Fruit fly (Drosophila melanogaster) whole organism, embryonic: Measurements from ENCODE around the gene CG17786.

Experiments used
- ATbp ChIP-seq: fragments of 200-800 bp; sonication (Bioruptor generic); optimal IDR thresholded peaks from 2 replicates; lab custom pipeline; 2017; ENCODE audit warnings: missing biosample characterization, mild to moderate bottlenecking, missing genetic modification characterization, missing genetic modification reagents
- Antp ChIP-seq: fragments of 200-800 bp; sonication (Bioruptor generic); optimal IDR thresholded peaks from 3 replicates; lab custom pipeline; 2016; ENCODE audit warnings: missing biosample characterization, missing genetic modification characterization
- Bgb ChIP-seq: fragments of 200-800 bp; sonication (Bioruptor generic); IDR thresholded peaks from 2 replicates; pipeline ENCODE4 v1.3.6; 2022; ENCODE audit warnings: missing biosample characterization, missing genetic modification characterization; ENCODE audit not compliant: partially characterized antibody
- CG10209 ChIP-seq: fragments of 200-800 bp; sonication (Bioruptor generic); optimal IDR thresholded peaks from 3 replicates; lab custom pipeline; 2017; ENCODE audit warnings: missing biosample characterization, mild to moderate bottlenecking, missing genetic modification characterization, missing genetic modification reagents
- CG11085 ChIP-seq: fragments of 200-800 bp; sonication (Bioruptor generic); IDR thresholded peaks from 2 replicates; pipeline ENCODE4 v1.3.6; 2022; ENCODE audit warnings: missing biosample characterization, missing genetic modification characterization
- CG11504 ChIP-seq: fragments of 200-800 bp; sonication (Bioruptor generic); optimal IDR thresholded peaks from 3 replicates; lab custom pipeline; 2019; ENCODE audit warnings: missing biosample characterization, mild to moderate bottlenecking, missing genetic modification characterization, moderate library complexity
- CG12219 ChIP-seq: fragments of 200-800 bp; sonication (Bioruptor generic); optimal IDR thresholded peaks from 3 replicates; lab custom pipeline; 2018; ENCODE audit warnings: missing biosample characterization, mild to moderate bottlenecking, missing genetic modification characterization
- CG12391 ChIP-seq: fragments of 200-800 bp; sonication (Bioruptor generic); optimal IDR thresholded peaks from 3 replicates; lab custom pipeline; 2018; ENCODE audit warnings: missing biosample characterization, mild to moderate bottlenecking, missing genetic modification characterization, moderate library complexity
- CG12942 ChIP-seq: fragments of 200-800 bp; sonication (Bioruptor generic); optimal IDR thresholded peaks from 3 replicates; lab custom pipeline; 2016; ENCODE audit warnings: missing biosample characterization, missing genetic modification characterization
- CG13624 ChIP-seq: fragments of 200-800 bp; sonication (Bioruptor generic); optimal IDR thresholded peaks from 2 replicates; lab custom pipeline; 2016; ENCODE audit warnings: missing biosample characterization, missing genetic modification characterization
- CG15514 ChIP-seq: fragments of 200-800 bp; sonication (Bioruptor generic); optimal IDR thresholded peaks from 3 replicates; lab custom pipeline; 2017; ENCODE audit warnings: missing biosample characterization, missing genetic modification characterization, mild to moderate bottlenecking, moderate library complexity, missing genetic modification reagents
- CG1603 ChIP-seq: fragments of 200-800 bp; sonication (Bioruptor generic); optimal IDR thresholded peaks from 2 replicates; lab custom pipeline; 2019; ENCODE audit warnings: missing biosample characterization, mild to moderate bottlenecking, missing genetic modification characterization, moderate library complexity
- CG16779 ChIP-seq: fragments of 200-800 bp; sonication (Bioruptor generic); IDR thresholded peaks from 2 replicates; pipeline ENCODE4 v1.3.6; 2022; ENCODE audit warnings: missing biosample characterization, missing genetic modification characterization
- CG18599 ChIP-seq: fragments of 200-800 bp; sonication (Bioruptor generic); optimal IDR thresholded peaks from 3 replicates; lab custom pipeline; 2017; ENCODE audit warnings: missing biosample characterization, missing genetic modification characterization, mild to moderate bottlenecking, moderate library complexity, missing genetic modification reagents
- CG2202 ChIP-seq: fragments of 200-800 bp; sonication (Bioruptor generic); optimal IDR thresholded peaks from 2 replicates; lab custom pipeline; 2018; ENCODE audit warnings: missing biosample characterization, mild to moderate bottlenecking, missing genetic modification characterization
- CG3281 ChIP-seq: fragments of 200-800 bp; sonication (Bioruptor generic); optimal IDR thresholded peaks from 3 replicates; lab custom pipeline; 2017; ENCODE audit warnings: missing biosample characterization, mild to moderate bottlenecking, missing genetic modification characterization
- CG3726 ChIP-seq: fragments of 200-800 bp; sonication (Bioruptor generic); IDR thresholded peaks from 3 replicates; pipeline ENCODE4, ENCODE4 v1.3.6; 2022; ENCODE audit warnings: missing biosample characterization, missing genetic modification characterization
- CG4360 ChIP-seq: fragments of 200-800 bp; sonication (Bioruptor generic); IDR thresholded peaks from 2 replicates; pipeline ENCODE4 v1.3.6; 2022; ENCODE audit warnings: missing biosample characterization, missing genetic modification characterization
- CG6689 ChIP-seq: fragments of 200-800 bp; sonication (Bioruptor generic); IDR thresholded peaks from 2 replicates; pipeline ENCODE4 v1.3.6; 2022; ENCODE audit warnings: missing biosample characterization, missing genetic modification characterization
- CG6791 ChIP-seq: fragments of 200-800 bp; sonication (Bioruptor generic); IDR thresholded peaks from 3 replicates; pipeline ENCODE4 v1.3.6; 2022; ENCODE audit warnings: missing biosample characterization, missing genetic modification characterization; ENCODE audit not compliant: partially characterized antibody
- CG9437 ChIP-seq: fragments of 200-800 bp; sonication (Bioruptor generic); optimal IDR thresholded peaks from 2 replicates; lab custom pipeline; 2018; ENCODE audit warnings: missing biosample characterization, mild to moderate bottlenecking, missing genetic modification characterization
- CG9797 ChIP-seq: fragments of 200-800 bp; sonication (Bioruptor generic); optimal IDR thresholded peaks from 3 replicates; lab custom pipeline; 2018; ENCODE audit warnings: missing biosample characterization, mild to moderate bottlenecking, missing genetic modification characterization
- MTF-1 ChIP-seq: fragments of 200-800 bp; sonication (Bioruptor generic); optimal IDR thresholded peaks from 2 replicates; lab custom pipeline; 2018; ENCODE audit warnings: missing biosample characterization, mild to moderate bottlenecking, missing genetic modification characterization, borderline replicate concordance
- Oli ChIP-seq: fragments of 200-800 bp; sonication (Bioruptor generic); optimal IDR thresholded peaks from 2 replicates; lab custom pipeline; 2018; ENCODE audit warnings: missing biosample characterization, mild to moderate bottlenecking, missing genetic modification characterization, moderate library complexity
- Rfx ChIP-seq: fragments of 200-800 bp; sonication (Bioruptor generic); IDR thresholded peaks from 2 replicates; pipeline ENCODE4 v1.3.6; 2022; ENCODE audit warnings: missing biosample characterization, missing genetic modification characterization
- Stat92E ChIP-seq, 3 experiments: fragments of >200 bp in 2 of 3; fragments of 200-800 bp in 1 of 3; sonication (Bioruptor generic) in 1 of 3; optimal IDR thresholded peaks; 2 replicates each; lab custom pipeline; 2017 to 2019; ENCODE audit warnings: missing biosample characterization in 3 of 3, missing genetic modification characterization in 3 of 3, mild to moderate bottlenecking in 1 of 3, moderate library complexity in 1 of 3
- Trl ChIP-seq, 3 experiments: fragments of >200 bp in 2 of 3; fragments of 200-800 bp in 1 of 3; sonication (Bioruptor generic) in 1 of 3; optimal IDR thresholded peaks; 2 replicates in 1 of 3; 3 replicates in 2 of 3; lab custom pipeline; 2016 to 2017; ENCODE audit warnings: missing biosample characterization in 1 of 3, missing genetic modification characterization in 1 of 3
- Usf ChIP-seq: fragments of 200-800 bp; sonication (Bioruptor generic); optimal IDR thresholded peaks from 2 replicates; lab custom pipeline; 2017; ENCODE audit warnings: missing genotype, missing biosample characterization, missing genetic modification characterization
- YL-1 ChIP-seq: fragments of 200-800 bp; sonication (Bioruptor generic); optimal IDR thresholded peaks from 3 replicates; lab custom pipeline; 2017; ENCODE audit warnings: missing biosample characterization, mild to moderate bottlenecking, missing genetic modification characterization
- ash1 ChIP-seq: fragments of 200-800 bp; sonication (Bioruptor generic); optimal IDR thresholded peaks from 2 replicates; lab custom pipeline; 2018; ENCODE audit warnings: missing biosample characterization, mild to moderate bottlenecking, missing genetic modification characterization
- bab2 ChIP-seq: fragments of 200-800 bp; sonication (Bioruptor generic); optimal IDR thresholded peaks from 2 replicates; lab custom pipeline; 2016; ENCODE audit warnings: missing biosample characterization, missing genetic modification characterization
- bcd ChIP-seq: fragments of 200-800 bp; sonication (Bioruptor generic); optimal IDR thresholded peaks from 2 replicates; lab custom pipeline; 2017; ENCODE audit warnings: missing biosample characterization, mild to moderate bottlenecking, missing genetic modification characterization
- bowl ChIP-seq: fragments of 200-800 bp; sonication (Bioruptor generic); IDR thresholded peaks from 2 replicates; pipeline ENCODE4 v1.3.6; 2022; ENCODE audit warnings: missing biosample characterization, missing genetic modification characterization
- cwo ChIP-seq: fragments of 200-800 bp; sonication (Bioruptor generic); optimal IDR thresholded peaks from 3 replicates; lab custom pipeline; 2017; ENCODE audit warnings: missing biosample characterization, missing genetic modification characterization, mild to moderate bottlenecking, moderate library complexity, missing genetic modification reagents
- dimm ChIP-seq: fragments of 200-800 bp; sonication (Bioruptor generic); IDR thresholded peaks from 2 replicates; pipeline ENCODE4 v1.3.6; 2022; ENCODE audit warnings: missing biosample characterization, missing genetic modification characterization
- dmrt99B ChIP-seq: fragments of 200-800 bp; sonication (Bioruptor generic); optimal IDR thresholded peaks from 2 replicates; lab custom pipeline; 2018; ENCODE audit warnings: missing biosample characterization, mild to moderate bottlenecking, missing genetic modification characterization, moderate library complexity
- emc ChIP-seq: fragments of 200-800 bp; sonication (Bioruptor generic); optimal IDR thresholded peaks from 2 replicates; lab custom pipeline; 2016; ENCODE audit warnings: missing biosample characterization, missing genetic modification characterization
- en ChIP-seq: fragments of 200-800 bp; sonication (Bioruptor generic); optimal IDR thresholded peaks from 2 replicates; lab custom pipeline; 2016; ENCODE audit warnings: missing biosample characterization, missing genetic modification characterization
- esg ChIP-seq: fragments of 200-800 bp; sonication (Bioruptor generic); conservative IDR thresholded peaks from 2 replicates; pipeline ENCODE4 v1.3.6; 2022; ENCODE audit warnings: missing biosample characterization, missing genetic modification characterization
- ewg ChIP-seq: fragments of 200-800 bp; sonication (Bioruptor generic); optimal IDR thresholded peaks from 3 replicates; lab custom pipeline; 2017; ENCODE audit warnings: mild to moderate bottlenecking, missing biosample characterization, missing genetic modification reagents, missing genetic modification characterization
- fd3F ChIP-seq: fragments of 200-800 bp; sonication (Bioruptor generic); optimal IDR thresholded peaks from 2 replicates; lab custom pipeline; 2018; ENCODE audit warnings: missing biosample characterization, mild to moderate bottlenecking, missing genetic modification characterization, moderate library complexity
- gce ChIP-seq: fragments of 200-800 bp; sonication (Bioruptor generic); IDR thresholded peaks from 3 replicates; pipeline ENCODE4 v1.3.6; 2022; ENCODE audit warnings: missing biosample characterization, missing genetic modification characterization
- lmd ChIP-seq: fragments of 200-800 bp; sonication (Bioruptor generic); IDR thresholded peaks from 2 replicates; pipeline ENCODE4 v1.3.6; 2022; ENCODE audit warnings: missing biosample characterization, missing genetic modification characterization
- pita ChIP-seq: fragments of 200-800 bp; sonication (Bioruptor generic); optimal IDR thresholded peaks from 2 replicates; lab custom pipeline; 2017; ENCODE audit warnings: missing biosample characterization, mild to moderate bottlenecking, missing genetic modification characterization
- sima ChIP-seq: fragments of 200-800 bp; sonication (Bioruptor generic); optimal IDR thresholded peaks from 2 replicates; lab custom pipeline; 2016; ENCODE audit warnings: missing biosample characterization, missing genetic modification characterization
- tx ChIP-seq: fragments of 200-800 bp; sonication (Bioruptor generic); optimal IDR thresholded peaks from 2 replicates; lab custom pipeline; 2016; ENCODE audit warnings: missing biosample characterization, missing genetic modification characterization
- wdn ChIP-seq: fragments of 200-800 bp; sonication (Bioruptor generic); IDR thresholded peaks from 2 replicates; pipeline ENCODE4 v1.3.6; 2022; ENCODE audit warnings: missing biosample characterization, missing genetic modification characterization
- zen ChIP-seq: fragments of 200-800 bp; sonication (Bioruptor generic); optimal IDR thresholded peaks from 3 replicates; lab custom pipeline; 2018; ENCODE audit warnings: missing biosample characterization, mild to moderate bottlenecking, missing genetic modification characterization, moderate library complexity

CG17786 gene

dm6 chr3R:24206341-24207114 is 12.0 kb downstream of the CG17786 start (continued):
- TF ChIP-seq CG18599 (GFP tag; lab: Kevin White, UChicago): peak; percentile 16
- TF ChIP-seq Bgb: no peak
- TF ChIP-seq sima: no peak
- TF ChIP-seq CG12391 (tag; lab: Kevin White, UChicago): peak; percentile 55
- peak; percentile 57 for TF ChIP-seq lmd
- TF ChIP-seq Antp: no peak
- TF ChIP-seq CG12219 (GFP tag; lab: Kevin White, UChicago): peak; percentile 61
- TF ChIP-seq gce (GFP tag; lab: Robert Waterston, UW): peak; percentile 61; the same call in 1 of the 3 replicates
- no peak for TF ChIP-seq en (GFP tag; lab: Kevin White, UChicago)
- peak; percentile 73 for TF ChIP-seq CG11504
- TF ChIP-seq wdn (GFP tag; lab: Robert Waterston, UW): no peak
- no peak for TF ChIP-seq cwo (GFP tag; lab: Kevin White, UChicago)
- TF ChIP-seq CG9437 (GFP tag; lab: Kevin White, UChicago): peak; percentile 23
- no peak for TF ChIP-seq CG16779 (GFP tag; lab: Robert Waterston, UW)
- no peak for TF ChIP-seq Stat92E (GFP tag; optimal IDR thresholded peaks at IDR 0.05; lab: Kevin White, UChicago)
- TF ChIP-seq CG10209 (GFP tag; lab: Kevin White, UChicago): peak; percentile 30
- no peak for TF ChIP-seq CG12942
- no peak for TF ChIP-seq bowl (GFP tag; lab: Robert Waterston, UW)
- peak; percentile 38 for TF ChIP-seq ewg (GFP tag; lab: Kevin White, UChicago)
- TF ChIP-seq ATbp (GFP tag; lab: Kevin White, UChicago): peak; percentile 72
- no peak for TF ChIP-seq CG13624 (GFP tag; lab: Kevin White, UChicago)
- TF ChIP-seq bcd: peak; percentile 34
- TF ChIP-seq tx (GFP tag; lab: Kevin White, UChicago): no peak
- TF ChIP-seq CG15514 (GFP tag; lab: Kevin White, UChicago): peak; percentile 7
- TF ChIP-seq CG3726 (GFP tag; lab: Robert Waterston, UW): no peak
- TF ChIP-seq zen (tag; lab: Kevin White, UChicago): no peak
- peak; percentile 77 for TF ChIP-seq CG1603
- no peak for TF ChIP-seq CG2202 (tag; lab: Kevin White, UChicago)
- TF ChIP-seq Oli (tag; lab: Kevin White, UChicago): peak; percentile 62
- TF ChIP-seq CG11085 (GFP tag; lab: Robert Waterston, UW): no peak
- TF ChIP-seq CG6791 (GFP tag; lab: Robert Waterston, UW): no peak
- no peak for TF ChIP-seq CG9797 (GFP tag; lab: Kevin White, UChicago)
- TF ChIP-seq fd3F (GFP tag; lab: Kevin White, UChicago): no peak
- no peak for TF ChIP-seq CG4360
- no peak for TF ChIP-seq YL-1 (GFP tag; lab: Kevin White, UChicago)
- TF ChIP-seq dimm (GFP tag; lab: Robert Waterston, UW): no peak
- TF ChIP-seq dmrt99B: peak; percentile 85
- no peak for TF ChIP-seq CG3281
- TF ChIP-seq pita (GFP tag; lab: Kevin White, UChicago): no peak
- TF ChIP-seq emc (GFP tag; lab: Kevin White, UChicago): no peak
- no peak for TF ChIP-seq ash1 (GFP tag; lab: Kevin White, UChicago)
- peak; percentile 47 for TF ChIP-seq esg (GFP tag; lab: Robert Waterston, UW)
- 0 out of 2 replicates have a peak, but pooled peaks have one; percentile 26 for TF ChIP-seq Rfx (GFP tag; lab: Robert Waterston, UW)
- TF ChIP-seq MTF-1 (GFP tag; lab: Kevin White, UChicago): no peak
- no peak for TF ChIP-seq Usf (GFP tag; lab: Kevin White, UChicago)
- no peak for TF ChIP-seq Trl (optimal IDR thresholded peaks at IDR 0.05; lab: Kevin White, UChicago)
- TF ChIP-seq Trl (GFP tag; optimal IDR thresholded peaks at IDR 0.05; lab: Kevin White, UChicago): peak; percentile 15
- TF ChIP-seq bab2 (GFP tag; lab: Kevin White, UChicago): peak; percentile 11
- peak; percentile 52 for TF ChIP-seq CG6689 (GFP tag; lab: Robert Waterston, UW)
